Worm (Caenorhabditis elegans): ENCODE measurements around the gene C13G5.2.

ce11 chrIII:8650235-8650817 lies 32.1 kb upstream of the C13G5.2 start, which contains the start of gene flp-23:
- TF ChIP-seq hrde-1 (tag; optimal IDR thresholded peaks at IDR 0.05; ENCODE audit: borderline replicate concordance) = no peak
- no peak for TF ChIP-seq hsf-1 (GFP tag; IDR thresholded peaks at IDR 0.05)
- TF ChIP-seq zim-3 (tag; optimal IDR thresholded peaks at IDR 0.05) = no peak
- no peak for TF ChIP-seq snpc-1.1 (tag; optimal IDR thresholded peaks at IDR 0.05; ENCODE audit: insufficient read depth)
- TF ChIP-seq mcd-1 (GFP tag; IDR thresholded peaks at IDR 0.05) = no peak
- no peak for TF ChIP-seq ama-1 (optimal IDR thresholded peaks at IDR 0.05)
- TF ChIP-seq ama-1 (GFP tag; optimal IDR thresholded peaks at IDR 0.05) = no peak
- no peak for TF ChIP-seq ceh-100 (GFP tag; IDR thresholded peaks at IDR 0.05)
- no peak for TF ChIP-seq mes-4 (tag; optimal IDR thresholded peaks at IDR 0.05)
- no peak for TF ChIP-seq ets-4 (GFP tag; optimal IDR thresholded peaks at IDR 0.05)

Data from whole organism, young adult.